Fruit fly (Drosophila melanogaster): Measurements from ENCODE around the gene Rnf146.

The Rnf146 gene

dm6 chr3L:19650121-19650520, 7.5 kb upstream of the Rnf146 start:
- no peak for TF ChIP-seq insv (optimal IDR thresholded peaks at IDR 0.05)
- TF ChIP-seq Myc (optimal IDR thresholded peaks at IDR 0.05) = no peak
- no peak for TF ChIP-seq ttk (optimal IDR thresholded peaks at IDR 0.05)
- TF ChIP-seq h (optimal IDR thresholded peaks at IDR 0.05) = no peak
- no peak for TF ChIP-seq Sin3A (optimal IDR thresholded peaks at IDR 0.05)
- TF ChIP-seq psq (optimal IDR thresholded peaks at IDR 0.05) = no peak

DNA sequence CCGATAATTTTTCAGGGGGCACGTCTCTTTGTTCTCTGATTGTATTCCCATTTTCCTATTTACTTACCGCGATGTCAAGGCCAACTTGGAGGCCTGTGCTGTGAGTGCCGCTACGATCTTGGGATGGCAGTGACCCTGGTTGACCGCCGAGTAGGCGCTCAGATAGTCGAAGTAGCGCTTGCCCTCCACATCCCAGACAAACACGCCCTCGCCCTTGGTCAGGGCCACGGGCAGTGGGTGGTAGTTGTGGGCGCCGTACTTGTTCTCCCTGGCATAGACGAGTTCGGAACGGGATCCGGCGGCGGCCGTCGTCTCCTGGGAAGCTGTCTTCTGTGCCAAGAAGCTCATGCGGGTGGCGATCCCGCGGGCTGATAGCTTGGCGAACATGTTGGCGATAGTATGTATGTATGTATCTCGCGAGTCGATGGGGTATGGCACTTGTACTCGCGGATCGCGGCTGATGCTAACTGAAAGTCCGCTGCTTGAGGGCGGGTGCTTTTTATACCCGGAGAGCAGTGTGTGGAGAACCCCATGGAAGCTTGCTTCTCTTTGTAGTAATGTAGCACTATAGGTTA, 6.8 kb upstream of the Rnf146 start, which contains the start of gene Oat:
Gene Oat (minus strand): TSS at position 478 of the 575 bp plus-strand sequence.
- TF ChIP-seq Sin3A (optimal IDR thresholded peaks at IDR 0.05) = no peak
- no peak for TF ChIP-seq Myc (optimal IDR thresholded peaks at IDR 0.05)
- TF ChIP-seq insv (optimal IDR thresholded peaks at IDR 0.05) = no peak
- no peak for TF ChIP-seq psq (optimal IDR thresholded peaks at IDR 0.05)
- no peak for TF ChIP-seq h (optimal IDR thresholded peaks at IDR 0.05)
- no peak for TF ChIP-seq ttk (optimal IDR thresholded peaks at IDR 0.05)

DNA sequence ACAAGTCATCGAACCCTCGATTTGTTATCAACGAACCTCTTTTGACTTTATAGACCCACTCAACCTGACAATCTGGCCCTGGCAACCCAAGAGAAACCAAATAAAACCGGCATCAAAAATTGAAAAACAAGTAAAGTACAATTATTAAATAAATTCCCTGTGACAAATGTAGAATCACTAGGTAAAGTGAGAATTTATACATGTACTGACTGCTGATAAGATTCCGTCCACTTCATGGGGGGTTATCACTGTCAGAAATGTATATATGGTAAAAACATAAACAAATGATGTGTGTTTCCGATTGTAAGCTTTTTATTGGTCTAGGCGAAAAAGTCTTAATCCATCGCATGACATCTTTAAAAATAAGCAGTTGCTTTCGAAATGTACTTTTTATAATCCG, 6.0 kb upstream of the Rnf146 start:
- no peak for TF ChIP-seq h (optimal IDR thresholded peaks at IDR 0.05)
- no peak for TF ChIP-seq Sin3A (optimal IDR thresholded peaks at IDR 0.05)
- no peak for TF ChIP-seq insv (optimal IDR thresholded peaks at IDR 0.05)
- TF ChIP-seq psq (optimal IDR thresholded peaks at IDR 0.05) = no peak
- no peak for TF ChIP-seq ttk (optimal IDR thresholded peaks at IDR 0.05)
- no peak for TF ChIP-seq Myc (optimal IDR thresholded peaks at IDR 0.05)

dm6 chr3L:19646292-19646691, 3.7 kb upstream of the Rnf146 start:
- TF ChIP-seq ttk (optimal IDR thresholded peaks at IDR 0.05) (no peak), h (optimal IDR thresholded peaks at IDR 0.05) (no peak), insv (optimal IDR thresholded peaks at IDR 0.05) (no peak), Myc (optimal IDR thresholded peaks at IDR 0.05) (no peak), Sin3A (optimal IDR thresholded peaks at IDR 0.05) (no peak), psq (optimal IDR thresholded peaks at IDR 0.05) (no peak)

DNA sequence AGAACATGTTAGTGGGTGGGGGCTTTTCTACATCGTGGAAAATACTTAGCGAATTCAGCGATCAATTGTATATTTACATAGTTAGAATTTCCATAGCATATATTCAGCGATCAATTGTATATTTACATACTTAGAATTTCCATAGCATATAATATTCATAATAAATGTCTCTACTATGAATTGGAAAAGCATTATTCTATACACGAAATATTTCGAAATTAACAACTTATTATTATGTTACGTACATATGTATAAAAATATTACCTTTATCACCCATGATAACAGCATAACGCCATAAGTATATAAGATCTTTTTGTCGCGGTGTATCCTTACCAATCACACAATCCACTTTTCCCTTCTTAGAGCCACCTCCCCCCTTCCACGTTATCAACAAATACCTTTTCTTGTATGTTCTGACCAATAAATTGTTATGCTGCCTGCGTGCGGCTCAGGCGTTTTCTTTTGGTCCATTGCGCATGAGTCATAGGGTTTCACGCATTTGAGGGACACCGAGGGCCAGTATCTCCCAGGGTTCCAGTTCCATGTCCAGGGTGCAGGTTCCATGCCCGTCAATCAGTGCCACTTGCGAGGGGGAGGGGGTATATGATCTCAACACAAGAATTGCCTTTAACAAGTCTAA, 5.7 kb downstream of the Rnf146 start:
- TF ChIP-seq ttk (optimal IDR thresholded peaks at IDR 0.05) (no peak), Myc (optimal IDR thresholded peaks at IDR 0.05) (no peak), insv (optimal IDR thresholded peaks at IDR 0.05) (no peak), Sin3A (optimal IDR thresholded peaks at IDR 0.05) (no peak), psq (optimal IDR thresholded peaks at IDR 0.05) (no peak), h (optimal IDR thresholded peaks at IDR 0.05) (no peak)

DNA sequence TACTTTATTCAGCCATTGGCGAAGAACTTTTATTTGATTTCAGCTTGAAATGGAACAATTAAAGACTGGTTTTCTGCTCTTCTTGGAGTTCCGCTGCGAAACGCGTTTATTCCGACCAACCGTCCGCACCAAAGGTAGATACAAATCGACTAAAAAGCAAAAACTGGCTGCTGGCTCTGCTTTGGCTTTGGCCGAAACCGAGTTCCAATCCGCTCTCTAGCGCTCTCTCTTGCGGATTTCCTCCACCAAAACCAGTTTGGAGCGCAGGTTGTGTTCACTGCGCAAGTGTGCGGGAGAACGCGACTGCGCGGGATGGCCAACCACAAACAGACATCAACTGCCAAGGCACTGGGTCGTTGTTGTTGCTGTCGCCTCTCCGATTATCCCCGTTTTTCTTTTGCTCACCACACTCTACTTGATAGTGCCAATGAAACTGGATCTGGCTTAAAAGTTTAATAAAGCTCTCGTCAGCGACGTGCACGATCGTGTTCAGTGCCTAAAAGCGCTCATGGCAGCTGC, 7.1 kb downstream of the Rnf146 start, which contains the start of gene wnd:
Gene wnd (minus strand): TSS at position 306 of the 519 bp plus-strand sequence.
- TF ChIP-seq Sin3A (optimal IDR thresholded peaks at IDR 0.05) (no peak), insv (optimal IDR thresholded peaks at IDR 0.05) (no peak), ttk (optimal IDR thresholded peaks at IDR 0.05) (no peak)

- TF ChIP-seq h (optimal IDR thresholded peaks at IDR 0.05) = no peak
- TF ChIP-seq psq (optimal IDR thresholded peaks at IDR 0.05) = no peak
- TF ChIP-seq insv (optimal IDR thresholded peaks at IDR 0.05) = no peak
- no peak for TF ChIP-seq Sin3A (optimal IDR thresholded peaks at IDR 0.05)
- no peak for TF ChIP-seq Myc (optimal IDR thresholded peaks at IDR 0.05)
These were observed 7.7 kb downstream of the Rnf146 start for dm6 chr3L:19634788-19635448.

dm6 chr3L:19632766-19633632, 9.6 kb downstream of the Rnf146 start:
- TF ChIP-seq h (optimal IDR thresholded peaks at IDR 0.05) (no peak), Sin3A (optimal IDR thresholded peaks at IDR 0.05) (no peak), Myc (optimal IDR thresholded peaks at IDR 0.05) (no peak), ttk (optimal IDR thresholded peaks at IDR 0.05) (no peak), insv (optimal IDR thresholded peaks at IDR 0.05) (no peak), psq (optimal IDR thresholded peaks at IDR 0.05) (no peak)

DNA sequence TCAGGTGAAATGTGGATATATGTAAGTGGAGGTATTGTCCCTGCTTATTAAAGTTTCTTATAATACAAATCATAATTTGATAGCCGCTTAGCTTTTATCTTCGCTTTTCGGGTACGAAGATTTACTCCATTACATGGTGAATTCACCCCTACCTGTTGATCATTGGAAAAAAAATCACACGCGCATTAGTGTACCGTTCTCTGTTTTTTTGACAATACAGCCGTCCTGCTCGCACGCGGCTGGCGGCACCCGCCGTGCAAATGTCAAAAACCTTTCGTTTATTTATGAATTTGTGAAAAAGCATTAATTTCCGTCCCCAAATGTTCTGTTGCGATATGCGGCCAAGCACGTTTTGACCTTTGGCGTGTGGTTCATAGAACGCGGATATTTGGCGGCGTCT, 10.7 kb downstream of the Rnf146 start:
- TF ChIP-seq psq (optimal IDR thresholded peaks at IDR 0.05) (no peak), ttk (optimal IDR thresholded peaks at IDR 0.05) (no peak), h (optimal IDR thresholded peaks at IDR 0.05) (no peak), Sin3A (optimal IDR thresholded peaks at IDR 0.05) (no peak), Myc (optimal IDR thresholded peaks at IDR 0.05) (no peak), insv (optimal IDR thresholded peaks at IDR 0.05) (no peak)

- TF ChIP-seq insv (optimal IDR thresholded peaks at IDR 0.05) (no peak), Myc (optimal IDR thresholded peaks at IDR 0.05) (no peak), psq (optimal IDR thresholded peaks at IDR 0.05) (no peak), h (optimal IDR thresholded peaks at IDR 0.05) (no peak), Sin3A (optimal IDR thresholded peaks at IDR 0.05) (no peak), ttk (optimal IDR thresholded peaks at IDR 0.05) (no peak)
These were observed 11.9 kb downstream of the Rnf146 start for dm6 chr3L:19630701-19631100.

dm6 chr3L:19618072-19618958, 24.3 kb downstream of the Rnf146 start, which contains the start of gene asf1:
TSS of gene asf1 (plus strand) at chr3L:19618894.
- TF ChIP-seq ttk (optimal IDR thresholded peaks at IDR 0.05) (no peak), psq (optimal IDR thresholded peaks at IDR 0.05) (no peak), Myc (optimal IDR thresholded peaks at IDR 0.05) (no peak), insv (optimal IDR thresholded peaks at IDR 0.05) (no peak), Sin3A (optimal IDR thresholded peaks at IDR 0.05) (no peak), h (optimal IDR thresholded peaks at IDR 0.05) (no peak)

Data from Kc167 (cell line).